Worm (Caenorhabditis elegans) whole organism, early embryonic: Measurements from ENCODE around the gene hum-4.
"Not testable (repeated sequence)": the region's sequence is repeated elsewhere in the genome, so short reads cannot be mapped to it uniquely, and the experiment has no call there.

Source experiments
- B0310.2 ChIP-seq: sonication (generic microtip); optimal IDR thresholded peaks from 2 replicates; lab custom pipeline; 2016; ENCODE audit warnings: mild to moderate bottlenecking, missing genetic modification characterization, missing compliant biosample characterization
- F13C5.2 ChIP-seq: sonication (generic microtip); optimal IDR thresholded peaks from 2 replicates; lab custom pipeline; 2017; ENCODE audit warnings: mild to moderate bottlenecking, missing genetic modification characterization, inconsistent platforms, missing compliant biosample characterization
- aly-1 ChIP-seq: sonication (generic microtip); optimal IDR thresholded peaks from 2 replicates; lab custom pipeline; 2016; ENCODE audit warnings: missing genetic modification characterization, missing compliant biosample characterization
- ama-1 ChIP-seq: fragments of 150-350 bp; optimal IDR thresholded peaks from 2 replicates; lab custom pipeline; 2014
- ceh-13 ChIP-seq: fragments of 200-800 bp; sonication (Bioruptor generic); optimal IDR thresholded peaks from 2 replicates; lab custom pipeline; 2018; ENCODE audit warnings: mild to moderate bottlenecking, missing genetic modification characterization, missing compliant biosample characterization
- ceh-36 ChIP-seq: sonication (generic microtip); optimal IDR thresholded peaks from 2 replicates; lab custom pipeline; 2016; ENCODE audit warnings: missing genetic modification characterization, inconsistent platforms, missing compliant biosample characterization
- ets-7 ChIP-seq: sonication (generic microtip); optimal IDR thresholded peaks from 2 replicates; lab custom pipeline; 2016; ENCODE audit warnings: missing genotype, missing genetic modification characterization, missing compliant biosample characterization
- flt-1 ChIP-seq: fragments of 200-800 bp; sonication (Bioruptor generic); IDR thresholded peaks from 2 replicates; pipeline ENCODE4 v1.3.6; 2022; ENCODE audit warnings: missing genetic modification characterization, missing compliant biosample characterization
- hmbx-1 ChIP-seq: sonication (generic microtip); optimal IDR thresholded peaks from 2 replicates; lab custom pipeline; 2016; ENCODE audit warnings: mild to moderate bottlenecking, missing genetic modification characterization, missing compliant biosample characterization
- hmg-4 ChIP-seq: fragments of 200-800 bp; sonication (Bioruptor generic); optimal IDR thresholded peaks from 2 replicates; lab custom pipeline; 2018; ENCODE audit warnings: mild to moderate bottlenecking, missing genetic modification characterization, missing compliant biosample characterization
- hnd-1 ChIP-seq: sonication (generic microtip); optimal IDR thresholded peaks from 2 replicates; lab custom pipeline; 2016; ENCODE audit warnings: missing genetic modification characterization, missing compliant biosample characterization
- pes-1 ChIP-seq: fragments of 200-800 bp; sonication (Bioruptor generic); IDR thresholded peaks from 2 replicates; pipeline ENCODE4 v1.3.6; 2022; ENCODE audit warnings: missing genetic modification reagents, missing genetic modification characterization, missing compliant biosample characterization
- scrt-1 ChIP-seq: fragments of 200-800 bp; sonication (Bioruptor generic); IDR thresholded peaks from 2 replicates; pipeline ENCODE4 v1.3.6; 2022; ENCODE audit warnings: missing genetic modification characterization, missing compliant biosample characterization
- sea-1 ChIP-seq: fragments of 200-800 bp; sonication (Bioruptor generic); conservative IDR thresholded peaks from 2 replicates; pipeline ENCODE4 v1.3.6; 2022; ENCODE audit warnings: missing genetic modification characterization, missing compliant biosample characterization
- tbx-11 ChIP-seq: fragments of 200-800 bp; sonication (Bioruptor generic); IDR thresholded peaks from 2 replicates; pipeline ENCODE4 v1.3.6; 2022; ENCODE audit warnings: missing genetic modification characterization, missing compliant biosample characterization
- tbx-37 ChIP-seq: fragments of 200-800 bp; sonication (Bioruptor generic); conservative IDR thresholded peaks from 2 replicates; pipeline ENCODE4 v1.3.6; 2022; ENCODE audit warnings: missing genetic modification reagents, missing genetic modification characterization, missing compliant biosample characterization
- tra-4 ChIP-seq: sonication (generic microtip); optimal IDR thresholded peaks from 2 replicates; lab custom pipeline; 2017; ENCODE audit warnings: missing genetic modification characterization, missing compliant biosample characterization

Gene hum-4

ce11 chrX:11447695-11448094 is 14.3 kb upstream of the hum-4 start:
- TF ChIP-seq scrt-1 (GFP tag; lab: Robert Waterston, UW) (no peak), hnd-1 (tag; lab: Kevin White, UChicago) (no peak), tbx-37 (GFP tag; lab: Robert Waterston, UW) (no peak), hmbx-1 (tag; lab: Kevin White, UChicago) (no peak), ets-7 (tag; lab: Kevin White, UChicago) (no peak), flt-1 (GFP tag; lab: Robert Waterston, UW) (no peak), tra-4 (tag; lab: Kevin White, UChicago) (no peak), sea-1 (no peak), B0310.2 (tag; lab: Kevin White, UChicago) (no peak), hmg-4 (GFP tag; lab: Kevin White, UChicago) (no peak), aly-1 (tag; lab: Kevin White, UChicago) (no peak), pes-1 (GFP tag; lab: Robert Waterston, UW) (no peak), tbx-11 (GFP tag; lab: Robert Waterston, UW) (no peak), ceh-13 (GFP tag; lab: Kevin White, UChicago) (no peak), ceh-36 (tag; lab: Kevin White, UChicago) (no peak)

- TF ChIP-seq flt-1 (GFP tag; lab: Robert Waterston, UW), result no peak
Measured at ce11 chrX:11446535-11446934, 13.1 kb upstream of the hum-4 start, which contains the start of gene igeg-2. Gene igeg-2 (minus strand): TSS chrX:11446635.

ce11 chrX:11443335-11443734 is 9.9 kb upstream of the hum-4 start:
- TF ChIP-seq flt-1 (GFP tag; lab: Robert Waterston, UW), result peak; percentile 38; the same call in 1 of the 2 replicates

- not testable (repeated sequence) for TF ChIP-seq B0310.2 (tag; lab: Kevin White, UChicago); tra-4 (tag; lab: Kevin White, UChicago); flt-1 (GFP tag; lab: Robert Waterston, UW)
Measured at ce11 chrX:11439740-11440139, 6.4 kb upstream of the hum-4 start, which contains the start of gene F46C3.7. Gene F46C3.7 (plus strand): TSS chrX:11440040.

ce11 chrX:11437716-11438115 is 4.3 kb upstream of the hum-4 start:
- TF ChIP-seq tbx-11 (GFP tag; lab: Robert Waterston, UW) (no peak), tra-4 (tag; lab: Kevin White, UChicago) (no peak)

- no peak for TF ChIP-seq aly-1 (tag; lab: Kevin White, UChicago)
- no peak for TF ChIP-seq tra-4 (tag; lab: Kevin White, UChicago)
- no peak for TF ChIP-seq ama-1 (lab: Kevin White, UChicago)
- no peak for TF ChIP-seq B0310.2 (tag; lab: Kevin White, UChicago)
- no peak for TF ChIP-seq ceh-36 (tag; lab: Kevin White, UChicago)
- TF ChIP-seq pes-1 (GFP tag; lab: Robert Waterston, UW), result no peak
- no peak for TF ChIP-seq hmg-4 (GFP tag; lab: Kevin White, UChicago)
- TF ChIP-seq hmbx-1 (tag; lab: Kevin White, UChicago), result no peak
- no peak for TF ChIP-seq tbx-37 (GFP tag; lab: Robert Waterston, UW)
- TF ChIP-seq tbx-11 (GFP tag; lab: Robert Waterston, UW), result no peak
- TF ChIP-seq hnd-1 (tag; lab: Kevin White, UChicago), result no peak
- no peak for TF ChIP-seq F13C5.2
- TF ChIP-seq ceh-13 (GFP tag; lab: Kevin White, UChicago), result no peak
- no peak for TF ChIP-seq ets-7 (tag; lab: Kevin White, UChicago)
- no peak for TF ChIP-seq flt-1 (GFP tag; lab: Robert Waterston, UW)
- no peak for TF ChIP-seq scrt-1 (GFP tag; lab: Robert Waterston, UW)
- TF ChIP-seq sea-1, result no peak
Measured at ce11 chrX:11435488-11435887, 2.1 kb upstream of the hum-4 start.

ce11 chrX:11427550-11427949 is 5.8 kb downstream of the hum-4 start:
- TF ChIP-seq B0310.2 (tag; lab: Kevin White, UChicago), result no peak
- TF ChIP-seq flt-1 (GFP tag; lab: Robert Waterston, UW), result no peak
- no peak for TF ChIP-seq hmg-4 (GFP tag; lab: Kevin White, UChicago)
- TF ChIP-seq pes-1 (GFP tag; lab: Robert Waterston, UW), result no peak
- TF ChIP-seq scrt-1 (GFP tag; lab: Robert Waterston, UW), result no peak
- no peak for TF ChIP-seq sea-1
- no peak for TF ChIP-seq hnd-1 (tag; lab: Kevin White, UChicago)
- TF ChIP-seq tbx-11 (GFP tag; lab: Robert Waterston, UW), result no peak
- TF ChIP-seq tbx-37 (GFP tag; lab: Robert Waterston, UW), result no peak
- no peak for TF ChIP-seq ama-1 (lab: Kevin White, UChicago)
- no peak for TF ChIP-seq aly-1 (tag; lab: Kevin White, UChicago)
- no peak for TF ChIP-seq ceh-36 (tag; lab: Kevin White, UChicago)
- no peak for TF ChIP-seq ceh-13 (GFP tag; lab: Kevin White, UChicago)
- TF ChIP-seq tra-4 (tag; lab: Kevin White, UChicago), result no peak

- TF ChIP-seq flt-1 (GFP tag; lab: Robert Waterston, UW) (no peak), tbx-11 (GFP tag; lab: Robert Waterston, UW) (no peak), aly-1 (tag; lab: Kevin White, UChicago) (no peak), B0310.2 (tag; lab: Kevin White, UChicago) (no peak), sea-1 (no peak), F13C5.2 (no peak), ceh-36 (tag; lab: Kevin White, UChicago) (no peak), tbx-37 (GFP tag; lab: Robert Waterston, UW) (no peak), pes-1 (GFP tag; lab: Robert Waterston, UW) (no peak)
Measured at ce11 chrX:11426647-11427046, 6.7 kb downstream of the hum-4 start.
